Worm (Caenorhabditis elegans) whole organism, mixed stage, embryonic: ENCODE measurements around the gene gtf-2F2.

Experiments
- elt-1 ChIP-seq: sonication (generic microtip); optimal IDR thresholded peaks from 2 replicates; lab custom pipeline; 2017; ENCODE audit warnings: missing genetic modification characterization, mild to moderate bottlenecking, missing compliant biosample characterization, antibody characterized with exemption, moderate library complexity, borderline replicate concordance; ENCODE audit not compliant: insufficient read depth
- elt-3 ChIP-seq: fragments of 150-350 bp; optimal IDR thresholded peaks from 2 replicates; lab custom pipeline; 2014; ENCODE audit warnings: missing biosample characterization, missing genetic modification characterization
- flh-1 ChIP-seq: fragments of 200-800 bp; sonication (Bioruptor generic); optimal IDR thresholded peaks from 2 replicates; lab custom pipeline; 2018; ENCODE audit warnings: mild to moderate bottlenecking, missing genetic modification characterization, moderate library complexity, missing compliant biosample characterization
- nhr-12 ChIP-seq: fragments of 150-350 bp; optimal IDR thresholded peaks from 2 replicates; lab custom pipeline; 2014; ENCODE audit warnings: missing biosample characterization, missing genetic modification characterization
- tbx-8 ChIP-seq: fragments of 200-800 bp; sonication (Bioruptor generic); optimal IDR thresholded peaks from 2 replicates; lab custom pipeline; 2018; ENCODE audit warnings: mild to moderate bottlenecking, missing genetic modification characterization, moderate library complexity, missing compliant biosample characterization
- unc-62 ChIP-seq: fragments of 150-350 bp; optimal IDR thresholded peaks from 2 replicates; lab custom pipeline; 2014; ENCODE audit warnings: missing biosample characterization, missing genetic modification reagents, missing genetic modification characterization

DNA sequence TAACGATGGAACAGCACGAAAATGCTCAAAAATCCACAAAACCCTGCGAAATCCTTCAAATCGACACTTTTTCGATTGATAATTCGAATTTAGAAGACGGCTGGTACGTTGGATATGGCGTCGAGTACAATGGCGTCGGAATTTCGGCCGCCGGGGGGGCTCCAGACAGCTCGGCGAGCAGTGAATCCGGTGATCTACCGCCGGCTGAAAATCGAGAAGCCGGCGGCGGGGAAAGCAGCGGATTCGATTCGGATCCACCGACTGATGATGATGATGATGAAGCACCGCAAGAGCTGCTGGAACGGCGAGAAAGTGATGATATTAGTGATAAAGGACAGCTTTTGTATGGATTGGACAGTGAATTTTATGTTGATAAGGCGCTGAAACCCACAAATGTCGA lies 2.8 kb upstream of the gtf-2F2 start:
- no peak for TF ChIP-seq tbx-8 (GFP tag; lab: Kevin White, UChicago)
- TF ChIP-seq nhr-12 (tag; lab: Kevin White, UChicago), result no peak
- no peak for TF ChIP-seq flh-1 (GFP tag; lab: Kevin White, UChicago)
- no peak for TF ChIP-seq elt-3 (tag; lab: Kevin White, UChicago)
- TF ChIP-seq unc-62 (GFP tag; lab: Kevin White, UChicago), result no peak
- no peak for TF ChIP-seq elt-1 (tag; lab: Kevin White, UChicago)
